Fruit fly (Drosophila melanogaster): Measurements from ENCODE around the gene kto.

kto gene

DNA sequence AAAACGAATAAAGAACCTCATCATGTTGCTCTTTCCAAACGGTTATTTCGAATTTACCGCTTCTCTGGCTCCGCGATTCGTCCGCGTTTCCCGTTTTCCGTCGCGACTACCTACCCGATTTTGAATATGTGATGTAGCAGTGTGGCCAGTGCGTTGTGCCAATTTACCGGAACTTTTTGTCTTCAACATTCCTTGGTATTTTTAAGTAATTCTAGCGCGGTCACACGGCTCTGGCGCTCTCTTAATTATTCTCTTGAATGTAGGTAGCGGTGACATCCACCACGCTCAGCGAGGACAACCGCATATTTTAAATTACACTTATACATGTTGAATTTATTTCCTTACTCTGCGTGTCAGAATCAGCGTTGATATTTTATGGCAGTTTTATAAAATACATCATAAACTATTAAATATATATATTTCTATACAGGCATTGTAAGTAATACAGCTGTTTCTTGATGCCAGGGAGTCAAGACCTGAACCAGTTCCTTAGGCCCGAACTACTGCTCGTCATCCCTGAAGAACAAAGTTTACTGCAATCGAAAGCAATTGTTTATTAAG is 42.9 kb upstream of the kto start, which contains the start of the genes CG42637, Gyc76C and SREBP:
Gene CG42637 (minus strand): TSS at position 132 of the 561 bp plus-strand sequence.
Gene Gyc76C (minus strand): TSS at position 132 of the 561 bp plus-strand sequence.
Gene SREBP (plus strand): TSS at position 498 of the 561 bp plus-strand sequence.
- TF ChIP-seq CG10348 (GFP tag; IDR thresholded peaks at IDR 0.05), result no peak
- TF ChIP-seq fd96Ca (GFP tag; IDR thresholded peaks at IDR 0.05), result no peak
- no peak for TF ChIP-seq CG34367 (tag; optimal IDR thresholded peaks at IDR 0.05)
- no peak for TF ChIP-seq CG13204 (GFP tag; optimal IDR thresholded peaks at IDR 0.05)

DNA sequence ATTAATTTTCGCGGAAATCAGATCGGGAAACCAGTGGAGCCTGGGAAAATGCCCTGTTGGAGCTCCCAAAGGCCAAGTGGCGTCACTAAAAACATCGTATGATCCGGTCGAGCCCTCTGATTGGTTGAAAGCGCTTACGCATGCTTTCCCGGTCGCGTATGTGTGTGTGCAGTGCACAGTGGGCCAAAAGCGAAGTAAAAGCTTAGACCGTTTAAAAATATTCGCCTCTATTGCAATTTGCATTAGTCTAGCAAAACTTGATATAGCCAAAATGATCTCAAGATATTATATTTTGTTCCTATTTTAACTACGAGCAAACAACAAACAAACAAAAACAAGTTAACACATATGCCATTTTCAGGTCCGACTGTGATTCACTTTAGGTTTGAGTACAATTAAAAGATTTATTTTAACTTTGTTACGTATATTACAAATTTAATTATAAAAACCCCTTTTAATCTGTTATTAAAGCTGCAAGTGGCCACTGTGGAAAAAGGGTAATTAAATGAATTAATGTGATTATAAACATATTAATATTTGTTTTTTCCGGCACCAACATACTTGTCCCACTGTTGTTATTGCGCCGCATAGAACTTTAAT is 42.1 kb upstream of the kto start:
- peak; percentile 86 for TF ChIP-seq Snoo (tag; optimal IDR thresholded peaks at IDR 0.05)
- TF ChIP-seq CG14655 (GFP tag; optimal IDR thresholded peaks at IDR 0.05), result no peak
- peak; percentile 78 for TF ChIP-seq Ets98B (GFP tag; IDR thresholded peaks at IDR 0.05)
- TF ChIP-seq CG10348 (GFP tag; IDR thresholded peaks at IDR 0.05), result peak; percentile 48; the same call in 1 of the 2 replicates
- TF ChIP-seq CG34367 (tag; optimal IDR thresholded peaks at IDR 0.05), result peak; percentile 75
- TF ChIP-seq CG12605 (GFP tag; IDR thresholded peaks at IDR 0.05), result peak; percentile 43; the same call in 1 of the 2 replicates
- peak; percentile 89 for TF ChIP-seq CG8301 (tag; optimal IDR thresholded peaks at IDR 0.05)
- TF ChIP-seq CG32121 (GFP tag; IDR thresholded peaks at IDR 0.05), result peak; percentile 80
- TF ChIP-seq fd96Ca (GFP tag; IDR thresholded peaks at IDR 0.05), result peak; percentile 82
- peak; percentile 98 for TF ChIP-seq Pif1A (GFP tag; optimal IDR thresholded peaks at IDR 0.05)
- TF ChIP-seq CG13204 (GFP tag; optimal IDR thresholded peaks at IDR 0.05), result no peak
- peak; percentile 50 for TF ChIP-seq gl (tag; optimal IDR thresholded peaks at IDR 0.05)
- peak; percentile 82 for TF ChIP-seq CG17806 (tag; optimal IDR thresholded peaks at IDR 0.05)
- TF ChIP-seq EcR (GFP tag; optimal IDR thresholded peaks at IDR 0.05), result no peak
- peak; percentile 85 for TF ChIP-seq CG9948 (tag; optimal IDR thresholded peaks at IDR 0.05)
- TF ChIP-seq Pif1B (GFP tag; optimal IDR thresholded peaks at IDR 0.05), result peak; percentile 97
- TF ChIP-seq rn (GFP tag; IDR thresholded peaks at IDR 0.05), result peak; percentile 10; the same call in 1 of the 2 replicates
- TF ChIP-seq CG8159 (tag; optimal IDR thresholded peaks at IDR 0.05), result peak; percentile 90
- TF ChIP-seq CG15710 (tag; optimal IDR thresholded peaks at IDR 0.05), result peak; percentile 85
- peak; percentile 84 for TF ChIP-seq CG4496 (GFP tag; IDR thresholded peaks at IDR 0.05)
- TF ChIP-seq D1 (tag; optimal IDR thresholded peaks at IDR 0.05), result peak; percentile 84

DNA sequence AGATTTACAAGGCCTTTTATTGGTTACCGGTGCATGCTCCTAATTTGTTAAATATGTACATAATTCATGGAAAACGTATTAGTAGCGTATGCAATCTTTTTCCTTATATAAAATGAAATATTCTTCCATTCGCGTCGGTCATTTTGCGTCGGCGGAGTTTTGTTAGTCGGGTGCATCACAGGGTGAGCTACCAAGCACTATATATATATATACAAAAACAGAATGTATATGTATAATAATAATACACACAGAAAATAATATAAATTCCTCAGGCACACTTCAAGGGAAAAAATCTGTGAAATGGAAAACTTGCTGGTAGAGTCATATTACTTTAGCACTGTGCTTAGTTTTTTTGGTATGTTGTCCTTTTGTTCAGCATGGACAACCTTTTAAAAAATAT is 37.4 kb upstream of the kto start, which contains the start of gene Ir76a:
Gene Ir76a (plus strand): TSS at position 301 of the 400 bp plus-strand sequence.
- TF ChIP-seq CG4496 (GFP tag; IDR thresholded peaks at IDR 0.05) (no peak), CG14655 (GFP tag; optimal IDR thresholded peaks at IDR 0.05) (no peak), CG8301 (tag; optimal IDR thresholded peaks at IDR 0.05) (no peak), CG34367 (tag; optimal IDR thresholded peaks at IDR 0.05) (no peak), Snoo (tag; optimal IDR thresholded peaks at IDR 0.05) (no peak), CG8159 (tag; optimal IDR thresholded peaks at IDR 0.05) (no peak), Ets98B (GFP tag; IDR thresholded peaks at IDR 0.05) (no peak), CG10348 (GFP tag; IDR thresholded peaks at IDR 0.05) (no peak)

DNA sequence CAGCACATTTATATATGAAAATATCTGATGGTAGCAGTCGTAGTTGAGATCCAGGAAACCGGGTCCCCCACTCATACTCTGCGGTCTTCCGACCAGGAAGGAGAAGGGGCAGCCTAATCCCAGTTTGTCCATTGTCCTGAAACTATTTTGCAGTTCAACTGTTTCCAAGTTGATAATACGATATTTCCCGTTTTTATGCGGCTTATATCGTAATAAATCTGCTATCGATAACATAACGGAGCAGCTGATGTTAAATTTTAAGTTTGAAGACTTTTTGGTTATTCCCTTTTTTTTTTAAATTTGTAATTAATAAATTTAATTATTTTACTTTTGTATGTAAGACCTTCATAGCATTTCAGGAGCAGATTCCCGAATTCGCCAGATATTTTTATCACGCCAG is 35.3 kb upstream of the kto start, which contains the start of gene CG14102:
Gene CG14102 (minus strand): TSS at position 187 of the 400 bp plus-strand sequence.
- TF ChIP-seq D1 (tag; optimal IDR thresholded peaks at IDR 0.05) (no peak), Ets98B (GFP tag; IDR thresholded peaks at IDR 0.05) (no peak), fd96Ca (GFP tag; IDR thresholded peaks at IDR 0.05) (no peak), CG13204 (GFP tag; optimal IDR thresholded peaks at IDR 0.05) (no peak), CG8159 (tag; optimal IDR thresholded peaks at IDR 0.05) (no peak), CG17806 (tag; optimal IDR thresholded peaks at IDR 0.05) (no peak), EcR (GFP tag; optimal IDR thresholded peaks at IDR 0.05) (no peak), CG12605 (GFP tag; IDR thresholded peaks at IDR 0.05) (no peak), CG15710 (tag; optimal IDR thresholded peaks at IDR 0.05) (no peak), CG14655 (GFP tag; optimal IDR thresholded peaks at IDR 0.05) (no peak), Snoo (tag; optimal IDR thresholded peaks at IDR 0.05) (no peak), CG34367 (tag; optimal IDR thresholded peaks at IDR 0.05) (no peak), CG9948 (tag; optimal IDR thresholded peaks at IDR 0.05) (no peak), CG8301 (tag; optimal IDR thresholded peaks at IDR 0.05) (no peak), Pif1B (GFP tag; optimal IDR thresholded peaks at IDR 0.05) (no peak), rn (GFP tag; IDR thresholded peaks at IDR 0.05) (no peak)

DNA sequence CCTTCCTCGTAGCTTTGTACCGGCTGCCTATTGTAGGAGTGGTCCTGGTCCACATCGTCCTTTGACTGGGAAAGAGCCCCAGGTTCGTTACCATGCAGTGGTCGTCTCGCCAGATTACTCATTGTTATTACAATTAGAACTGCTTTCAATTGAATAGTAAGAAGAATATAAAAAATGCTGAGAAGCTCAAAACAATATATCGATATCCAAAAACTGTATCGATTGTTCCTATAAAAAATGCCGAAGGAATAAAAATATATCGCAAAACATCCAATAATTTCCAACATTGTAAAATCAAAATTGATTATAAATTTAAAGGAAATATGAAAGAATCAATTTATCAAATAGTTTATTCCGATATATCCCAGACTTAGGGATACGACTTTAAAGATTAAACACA is 31.5 kb upstream of the kto start, which contains the start of the genes TORIP and Ccdc58:
Gene TORIP (minus strand): TSS at position 173 of the 400 bp plus-strand sequence.
Gene Ccdc58 (plus strand): TSS at position 274 of the 400 bp plus-strand sequence.
- TF ChIP-seq gl (tag; optimal IDR thresholded peaks at IDR 0.05) (no peak), CG8301 (tag; optimal IDR thresholded peaks at IDR 0.05) (no peak), CG10348 (GFP tag; IDR thresholded peaks at IDR 0.05) (no peak), CG15710 (tag; optimal IDR thresholded peaks at IDR 0.05) (no peak), CG34367 (tag; optimal IDR thresholded peaks at IDR 0.05) (no peak), Pif1B (GFP tag; optimal IDR thresholded peaks at IDR 0.05) (no peak)

DNA sequence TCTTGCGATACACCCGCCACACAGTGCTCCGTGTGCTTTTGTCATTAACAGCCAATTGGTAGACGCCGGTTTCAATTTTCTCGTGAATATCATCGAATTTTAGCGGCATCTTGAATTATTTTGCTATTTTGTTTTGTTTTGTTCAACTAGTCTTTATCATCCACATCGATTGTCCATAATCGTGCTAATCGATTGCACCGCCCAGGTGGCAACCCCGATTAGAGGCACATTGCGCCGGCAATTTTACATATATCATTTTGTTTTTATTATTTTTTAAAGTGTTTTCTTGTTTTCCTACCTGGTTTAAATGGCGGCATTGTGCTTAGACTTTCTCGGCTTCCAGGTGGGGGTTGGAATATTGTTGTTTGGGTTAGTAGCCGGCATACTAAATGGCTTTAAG is 30.5 kb upstream of the kto start, which contains the start of gene CG34116:
Gene CG34116 (minus strand): TSS at position 142 of the 400 bp plus-strand sequence.
- TF ChIP-seq fd96Ca (GFP tag; IDR thresholded peaks at IDR 0.05) (no peak), EcR (GFP tag; optimal IDR thresholded peaks at IDR 0.05) (no peak), CG8301 (tag; optimal IDR thresholded peaks at IDR 0.05) (no peak), CG13204 (GFP tag; optimal IDR thresholded peaks at IDR 0.05) (no peak), CG15710 (tag; optimal IDR thresholded peaks at IDR 0.05) (no peak), D1 (tag; optimal IDR thresholded peaks at IDR 0.05) (no peak), CG8159 (tag; optimal IDR thresholded peaks at IDR 0.05) (no peak), rn (GFP tag; IDR thresholded peaks at IDR 0.05) (no peak), CG34367 (tag; optimal IDR thresholded peaks at IDR 0.05) (no peak), CG14655 (GFP tag; optimal IDR thresholded peaks at IDR 0.05) (no peak), Pif1B (GFP tag; optimal IDR thresholded peaks at IDR 0.05) (no peak), Snoo (tag; optimal IDR thresholded peaks at IDR 0.05) (no peak), Ets98B (GFP tag; IDR thresholded peaks at IDR 0.05) (no peak), CG17806 (tag; optimal IDR thresholded peaks at IDR 0.05) (no peak), CG10348 (GFP tag; IDR thresholded peaks at IDR 0.05) (no peak), CG32121 (GFP tag; IDR thresholded peaks at IDR 0.05) (no peak), CG4496 (GFP tag; IDR thresholded peaks at IDR 0.05) (no peak), Pif1A (GFP tag; optimal IDR thresholded peaks at IDR 0.05) (no peak), CG12605 (GFP tag; IDR thresholded peaks at IDR 0.05) (no peak), CG9948 (tag; optimal IDR thresholded peaks at IDR 0.05) (no peak)
